Worm (Caenorhabditis elegans): ENCODE results near the gene ceh-33.

ceh-33 gene

DNA sequence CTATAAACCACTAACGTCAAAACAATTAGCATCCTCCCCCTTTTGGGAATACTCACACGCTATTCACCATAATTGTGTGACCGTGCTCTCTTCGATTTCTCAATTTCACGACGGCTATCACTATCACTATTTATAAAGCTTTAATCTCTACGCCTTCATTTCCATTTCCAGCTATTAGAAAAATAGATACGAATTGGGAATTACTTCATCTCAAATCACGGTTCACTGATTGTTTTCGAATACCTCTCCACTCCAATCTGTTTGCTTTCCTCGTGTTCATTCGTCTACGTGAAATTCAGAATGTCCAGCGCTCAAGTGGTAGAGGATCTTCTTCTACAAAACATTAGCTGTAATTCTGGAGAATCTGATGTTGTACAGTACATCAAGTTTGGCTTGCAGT lies 12.4 kb upstream of the ceh-33 start, which contains the start of gene srg-29:
Gene srg-29, plus strand, starts transcription at position 301 of the 400 bp plus-strand sequence.
- TF ChIP-seq ztf-23 (GFP tag; IDR thresholded peaks at IDR 0.05), result no peak
- TF ChIP-seq flt-1 (GFP tag; IDR thresholded peaks at IDR 0.05), result no peak
- TF ChIP-seq cog-1 (tag; optimal IDR thresholded peaks at IDR 0.05), result no peak
- no peak for TF ChIP-seq ref-1 (GFP tag; conservative IDR thresholded peaks at IDR 0.05)
- TF ChIP-seq T22C8.4 (GFP tag; IDR thresholded peaks at IDR 0.05), result no peak
- TF ChIP-seq med-1 (GFP tag; optimal IDR thresholded peaks at IDR 0.05; ENCODE audit: insufficient read depth), result no peak
- no peak for TF ChIP-seq tab-1 (GFP tag; IDR thresholded peaks at IDR 0.05)
- no peak for TF ChIP-seq klf-2 (GFP tag; conservative IDR thresholded peaks at IDR 0.05)
- no peak for TF ChIP-seq ztf-29 (GFP tag; IDR thresholded peaks at IDR 0.05)

DNA sequence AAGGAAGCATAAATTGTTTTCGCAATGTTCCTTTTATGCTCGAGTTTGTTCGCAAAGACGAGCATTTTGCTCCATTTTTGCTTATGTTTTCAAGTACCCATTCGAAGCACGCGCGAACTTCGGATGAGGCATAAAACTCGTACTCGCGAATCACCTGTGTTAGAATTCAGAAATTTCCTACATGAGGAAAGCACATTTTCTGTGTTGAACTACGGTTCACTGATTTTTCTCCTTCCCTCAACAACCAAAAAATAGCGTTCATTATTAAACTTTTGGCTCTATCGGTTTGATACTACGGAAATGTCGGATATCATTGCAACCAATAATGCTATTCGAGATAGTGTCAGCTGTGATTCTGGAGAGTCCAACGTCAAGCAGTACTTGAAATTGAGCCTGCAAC lies 10.1 kb upstream of the ceh-33 start, which contains the start of gene srg-28:
Gene srg-28, plus strand, starts transcription at position 301 of the 400 bp plus-strand sequence.
- no peak for TF ChIP-seq T22C8.4 (GFP tag; IDR thresholded peaks at IDR 0.05)
- TF ChIP-seq ref-1 (GFP tag; conservative IDR thresholded peaks at IDR 0.05), result no peak
- no peak for TF ChIP-seq flt-1 (GFP tag; IDR thresholded peaks at IDR 0.05)
- TF ChIP-seq klf-2 (GFP tag; conservative IDR thresholded peaks at IDR 0.05), result no peak
- no peak for TF ChIP-seq ztf-23 (GFP tag; IDR thresholded peaks at IDR 0.05)
- TF ChIP-seq ztf-29 (GFP tag; IDR thresholded peaks at IDR 0.05), result no peak

DNA sequence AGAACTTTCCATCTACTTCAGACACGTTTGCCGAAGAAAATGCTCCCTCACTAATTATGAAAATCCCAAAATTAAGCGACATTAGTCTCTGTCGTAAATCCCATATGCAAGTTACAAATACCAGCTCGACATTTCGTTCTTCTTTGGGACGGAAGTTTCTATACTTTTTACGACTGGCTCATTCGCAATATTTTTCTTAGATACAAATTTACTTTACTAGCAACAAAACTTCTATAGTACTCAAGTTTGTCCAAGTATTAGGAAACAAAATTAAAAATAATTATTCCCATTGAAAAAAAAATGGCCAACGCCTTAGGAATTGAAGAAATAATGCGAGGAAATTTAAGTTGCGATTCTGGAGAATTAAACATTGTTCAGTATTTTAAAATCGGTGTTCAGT lies 6.5 kb upstream of the ceh-33 start, which contains the start of gene srg-26:
Gene srg-26, plus strand, starts transcription at position 301 of the 400 bp plus-strand sequence.
- TF ChIP-seq T22C8.4 (GFP tag; IDR thresholded peaks at IDR 0.05), result no peak
- no peak for TF ChIP-seq ztf-23 (GFP tag; IDR thresholded peaks at IDR 0.05)
- TF ChIP-seq ref-1 (GFP tag; conservative IDR thresholded peaks at IDR 0.05), result no peak
- no peak for TF ChIP-seq tab-1 (GFP tag; IDR thresholded peaks at IDR 0.05)
- TF ChIP-seq ztf-29 (GFP tag; IDR thresholded peaks at IDR 0.05), result no peak
- TF ChIP-seq cog-1 (tag; optimal IDR thresholded peaks at IDR 0.05), result no peak
- no peak for TF ChIP-seq med-1 (GFP tag; optimal IDR thresholded peaks at IDR 0.05; ENCODE audit: insufficient read depth)
- no peak for TF ChIP-seq flt-1 (GFP tag; IDR thresholded peaks at IDR 0.05)
- no peak for TF ChIP-seq klf-2 (GFP tag; conservative IDR thresholded peaks at IDR 0.05)

DNA sequence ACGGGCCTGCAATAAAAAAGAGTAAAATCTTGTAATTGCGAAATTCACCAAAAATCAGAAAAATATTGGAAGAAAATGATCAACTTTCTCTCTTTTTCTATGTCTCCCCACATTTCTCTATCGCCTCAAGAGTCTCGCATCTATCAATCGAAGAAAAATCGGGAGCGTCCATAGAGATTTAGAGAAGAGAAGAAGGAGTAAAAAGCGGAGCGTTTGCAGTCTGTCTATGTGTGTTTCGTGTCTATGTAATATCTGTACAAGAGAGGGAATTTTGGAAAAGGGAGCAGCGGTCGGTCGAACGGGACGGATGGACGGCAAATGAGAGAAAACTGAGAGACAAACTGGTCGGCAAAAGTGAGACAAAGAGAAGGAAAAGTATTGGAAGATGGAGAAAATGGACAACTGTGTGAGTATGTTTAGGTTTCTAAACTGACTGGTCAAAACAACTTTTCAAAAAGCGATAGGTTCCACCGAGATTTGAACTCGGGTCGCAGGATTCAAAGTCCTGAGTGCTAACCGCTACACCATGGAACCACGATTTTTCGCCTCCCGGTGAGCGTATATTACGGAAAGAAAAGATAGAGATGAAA lies 5.3 kb upstream of the ceh-33 start:
- TF ChIP-seq ztf-23 (GFP tag; IDR thresholded peaks at IDR 0.05) (no peak), cog-1 (tag; optimal IDR thresholded peaks at IDR 0.05) (no peak), med-1 (GFP tag; optimal IDR thresholded peaks at IDR 0.05; ENCODE audit: insufficient read depth) (no peak), klf-2 (GFP tag; conservative IDR thresholded peaks at IDR 0.05) (0 out of 2 replicates have a peak, but pooled peaks have one; percentile 13), tab-1 (GFP tag; IDR thresholded peaks at IDR 0.05) (no peak)

DNA sequence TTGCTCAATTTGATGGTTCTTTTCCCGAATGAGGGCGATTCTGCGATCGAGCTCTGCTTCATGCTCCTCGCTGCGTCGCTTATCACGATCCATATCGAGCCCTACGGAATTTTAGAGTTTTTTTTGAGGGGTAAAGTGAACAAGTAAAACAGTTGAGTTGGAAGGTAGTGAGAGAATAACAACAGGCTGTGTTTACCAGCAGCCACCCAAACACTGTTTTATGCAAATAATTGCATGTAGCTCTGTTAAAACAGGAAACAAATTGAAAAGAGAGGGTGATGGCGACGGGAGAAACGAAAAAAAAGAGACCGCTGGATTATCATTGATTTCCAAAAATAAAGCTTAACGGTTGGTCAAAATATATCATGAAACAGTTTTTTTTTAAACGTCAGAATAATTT lies 3.8 kb upstream of the ceh-33 start, which contains the start of gene C10G8.8:
Gene C10G8.8, minus strand, starts transcription at position 101 of the 400 bp plus-strand sequence.
- TF ChIP-seq T22C8.4 (GFP tag; IDR thresholded peaks at IDR 0.05) (no peak), med-1 (GFP tag; optimal IDR thresholded peaks at IDR 0.05; ENCODE audit: insufficient read depth) (no peak), flt-1 (GFP tag; IDR thresholded peaks at IDR 0.05) (no peak), ref-1 (GFP tag; conservative IDR thresholded peaks at IDR 0.05) (no peak), klf-2 (GFP tag; conservative IDR thresholded peaks at IDR 0.05) (no peak)

DNA sequence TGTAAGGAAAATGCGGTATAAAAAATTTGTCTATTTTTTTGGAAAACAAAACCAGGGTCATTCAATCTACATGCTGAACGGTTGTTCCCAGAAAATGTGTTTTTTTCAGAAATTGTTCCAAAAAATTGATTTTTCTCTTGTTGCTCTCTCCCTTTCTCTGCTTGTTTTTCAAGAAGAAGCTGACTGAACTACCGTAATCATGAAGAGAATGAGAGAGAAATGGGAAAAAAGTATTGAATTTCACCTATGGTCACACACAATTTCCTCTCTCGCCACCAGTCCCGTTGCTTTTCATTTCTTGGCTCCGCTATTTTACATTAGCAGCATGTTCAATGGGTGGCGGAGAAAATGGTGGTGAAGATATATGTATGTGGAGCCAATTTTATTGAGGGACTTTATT lies 1.7 kb downstream of the ceh-33 start:
- no peak for TF ChIP-seq klf-2 (GFP tag; conservative IDR thresholded peaks at IDR 0.05)
- no peak for TF ChIP-seq T22C8.4 (GFP tag; IDR thresholded peaks at IDR 0.05)
- TF ChIP-seq ztf-29 (GFP tag; IDR thresholded peaks at IDR 0.05), result no peak
- TF ChIP-seq tab-1 (GFP tag; IDR thresholded peaks at IDR 0.05), result no peak
- TF ChIP-seq ztf-23 (GFP tag; IDR thresholded peaks at IDR 0.05), result no peak
- no peak for TF ChIP-seq med-1 (GFP tag; optimal IDR thresholded peaks at IDR 0.05; ENCODE audit: insufficient read depth)
- TF ChIP-seq cog-1 (tag; optimal IDR thresholded peaks at IDR 0.05), result no peak
- TF ChIP-seq flt-1 (GFP tag; IDR thresholded peaks at IDR 0.05), result no peak
- TF ChIP-seq ref-1 (GFP tag; conservative IDR thresholded peaks at IDR 0.05), result no peak

DNA sequence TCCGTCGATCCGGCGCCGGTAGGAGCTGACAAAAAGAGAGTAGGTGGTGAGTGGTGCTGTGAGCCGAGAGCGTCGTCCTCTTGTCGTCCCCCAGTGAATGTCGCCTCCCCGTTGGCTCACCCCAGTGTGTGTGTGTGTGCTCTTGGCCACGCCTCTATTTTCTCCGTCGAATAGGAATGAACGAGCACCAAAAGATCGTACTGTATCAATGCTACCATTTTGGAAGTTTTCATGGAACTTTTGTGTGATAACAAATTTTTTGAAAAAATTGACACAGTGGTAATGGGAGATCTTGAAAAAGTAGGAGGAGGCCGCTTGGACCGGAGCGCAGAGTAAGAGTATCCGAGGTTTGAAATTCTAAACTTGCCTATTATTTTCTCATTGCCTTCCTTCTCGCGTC lies 5.0 kb downstream of the ceh-33 start, which contains the start of gene ceh-34:
Gene ceh-34, minus strand, starts transcription at position 101 of the 400 bp plus-strand sequence.
- TF ChIP-seq med-1 (GFP tag; optimal IDR thresholded peaks at IDR 0.05; ENCODE audit: insufficient read depth) (no peak), klf-2 (GFP tag; conservative IDR thresholded peaks at IDR 0.05) (no peak), flt-1 (GFP tag; IDR thresholded peaks at IDR 0.05) (no peak), ref-1 (GFP tag; conservative IDR thresholded peaks at IDR 0.05) (no peak), ztf-23 (GFP tag; IDR thresholded peaks at IDR 0.05) (no peak), cog-1 (tag; optimal IDR thresholded peaks at IDR 0.05) (no peak), ztf-29 (GFP tag; IDR thresholded peaks at IDR 0.05) (no peak), tab-1 (GFP tag; IDR thresholded peaks at IDR 0.05) (no peak)

DNA sequence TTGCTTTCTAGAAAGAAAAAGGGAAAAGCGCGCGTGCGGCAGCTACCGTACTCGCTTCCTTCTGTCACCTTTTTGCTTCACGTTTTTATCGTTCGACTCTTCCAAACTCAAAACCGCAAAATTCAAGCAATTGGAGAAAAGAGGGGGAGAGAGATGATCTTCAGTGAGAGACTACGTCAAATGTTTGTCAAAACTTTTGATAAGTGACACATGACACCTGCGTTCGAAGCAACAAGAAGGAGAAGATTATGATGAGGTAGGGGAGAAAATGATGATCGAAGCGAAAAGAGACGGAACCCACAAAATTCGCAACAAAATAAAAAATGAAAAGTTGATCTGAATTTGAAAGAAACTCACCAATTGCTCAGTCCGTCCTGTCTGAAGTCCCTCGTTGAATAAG lies 6.1 kb downstream of the ceh-33 start:
- TF ChIP-seq ztf-29 (GFP tag; IDR thresholded peaks at IDR 0.05) (no peak), klf-2 (GFP tag; conservative IDR thresholded peaks at IDR 0.05) (no peak), ref-1 (GFP tag; conservative IDR thresholded peaks at IDR 0.05) (no peak), flt-1 (GFP tag; IDR thresholded peaks at IDR 0.05) (no peak), med-1 (GFP tag; optimal IDR thresholded peaks at IDR 0.05; ENCODE audit: insufficient read depth) (no peak), cog-1 (tag; optimal IDR thresholded peaks at IDR 0.05) (no peak), T22C8.4 (GFP tag; IDR thresholded peaks at IDR 0.05) (no peak)

DNA sequence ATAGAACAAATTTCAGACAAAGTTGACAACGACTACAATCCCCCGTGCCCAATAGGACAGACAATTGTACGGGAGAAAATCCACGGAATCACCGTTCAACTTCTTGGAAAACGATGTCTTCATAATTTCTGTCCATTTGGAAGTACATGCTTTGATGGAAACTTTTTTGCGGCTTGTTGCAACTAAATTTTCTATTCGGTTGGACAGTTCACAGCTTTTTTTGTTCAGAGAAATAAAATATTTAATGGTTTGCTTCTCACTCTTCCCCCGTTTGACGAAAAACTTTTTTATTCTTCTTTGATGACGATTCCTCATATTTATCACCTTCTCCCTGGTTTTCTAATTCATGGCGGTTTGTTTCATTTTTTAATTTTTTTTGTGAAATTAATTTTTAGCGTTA lies 10.4 kb downstream of the ceh-33 start, which contains the start of gene C10G8.2:
Gene C10G8.2, plus strand, starts transcription at position 301 of the 400 bp plus-strand sequence.
- no peak for TF ChIP-seq ref-1 (GFP tag; conservative IDR thresholded peaks at IDR 0.05)
- no peak for TF ChIP-seq ztf-29 (GFP tag; IDR thresholded peaks at IDR 0.05)
- TF ChIP-seq klf-2 (GFP tag; conservative IDR thresholded peaks at IDR 0.05), result no peak
- TF ChIP-seq flt-1 (GFP tag; IDR thresholded peaks at IDR 0.05), result no peak
- no peak for TF ChIP-seq tab-1 (GFP tag; IDR thresholded peaks at IDR 0.05)
- TF ChIP-seq cog-1 (tag; optimal IDR thresholded peaks at IDR 0.05), result no peak
- TF ChIP-seq med-1 (GFP tag; optimal IDR thresholded peaks at IDR 0.05; ENCODE audit: insufficient read depth), result no peak
- TF ChIP-seq T22C8.4 (GFP tag; IDR thresholded peaks at IDR 0.05), result no peak
- TF ChIP-seq ztf-23 (GFP tag; IDR thresholded peaks at IDR 0.05), result no peak

DNA sequence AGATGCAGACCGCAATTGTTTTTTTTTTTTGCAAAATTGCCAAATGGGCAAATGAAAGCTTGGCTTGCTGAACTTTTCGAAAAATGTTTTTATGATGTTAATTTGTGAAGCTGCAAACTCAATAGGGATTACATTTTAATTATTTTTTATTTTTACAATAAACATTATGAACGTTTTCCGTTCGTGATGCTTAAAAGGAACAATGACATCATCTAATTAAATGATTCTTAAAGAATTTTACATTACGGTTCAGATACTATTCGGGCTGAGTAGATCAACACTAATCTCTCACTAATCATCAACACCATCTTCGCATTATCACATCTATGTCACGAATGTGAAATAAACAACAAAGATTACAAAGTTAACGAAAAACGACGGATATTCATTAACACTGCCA lies 12.0 kb downstream of the ceh-33 start, which contains the start of gene C10G8.3:
Gene C10G8.3, plus strand, starts transcription at position 301 of the 400 bp plus-strand sequence.
- TF ChIP-seq cog-1 (tag; optimal IDR thresholded peaks at IDR 0.05) (no peak), flt-1 (GFP tag; IDR thresholded peaks at IDR 0.05) (no peak), ztf-23 (GFP tag; IDR thresholded peaks at IDR 0.05) (no peak), klf-2 (GFP tag; conservative IDR thresholded peaks at IDR 0.05) (no peak), med-1 (GFP tag; optimal IDR thresholded peaks at IDR 0.05; ENCODE audit: insufficient read depth) (no peak), ztf-29 (GFP tag; IDR thresholded peaks at IDR 0.05) (no peak), ref-1 (GFP tag; conservative IDR thresholded peaks at IDR 0.05) (no peak), T22C8.4 (GFP tag; IDR thresholded peaks at IDR 0.05) (no peak), tab-1 (GFP tag; IDR thresholded peaks at IDR 0.05) (no peak)

Measured in whole organism, midembryonic.